Fruit fly (Drosophila melanogaster): ENCODE results near the gene Vps45.

Gene Vps45

DNA sequence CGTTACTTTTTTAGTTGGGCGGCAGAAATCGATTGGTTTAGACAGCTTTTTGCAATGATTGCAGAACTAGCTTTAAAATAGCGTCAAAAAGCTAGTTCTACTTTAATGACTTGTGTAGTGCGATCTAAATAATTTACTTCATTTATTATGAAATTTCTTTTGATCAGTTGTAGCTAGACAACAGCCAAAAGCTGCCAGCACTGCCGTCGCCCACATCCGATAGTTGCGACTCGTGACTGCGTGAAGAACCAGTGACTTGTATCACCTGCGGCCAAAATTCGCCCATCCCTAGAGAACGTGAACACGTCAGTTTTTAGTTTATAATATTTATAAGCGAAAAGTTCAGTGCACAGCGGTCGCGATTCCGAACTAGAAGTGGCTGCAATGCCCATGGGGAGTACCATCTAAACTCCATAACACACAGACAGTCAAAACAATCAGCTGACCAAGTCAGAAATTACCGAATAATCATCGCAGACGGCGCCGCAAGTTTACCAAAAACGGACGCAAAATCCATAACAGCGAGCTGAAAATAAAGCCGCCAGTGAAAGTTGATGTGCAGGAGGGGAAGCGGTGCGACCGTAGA, 23.0 kb downstream of the Vps45 start, which contains the start of gene P58IPK (continued):
- TF ChIP-seq Trl (optimal IDR thresholded peaks at IDR 0.05) (no peak), Trl (GFP tag; optimal IDR thresholded peaks at IDR 0.05) (peak; percentile 70), Atf3 (GFP tag; optimal IDR thresholded peaks at IDR 0.05) (peak; percentile 68), B-H2 (GFP tag; optimal IDR thresholded peaks at IDR 0.05) (peak; percentile 48), CTCF (GFP tag; optimal IDR thresholded peaks at IDR 0.05) (no peak), CG31224 (GFP tag; IDR thresholded peaks at IDR 0.05) (no peak), dati (GFP tag; IDR thresholded peaks at IDR 0.05) (no peak), NC2β (GFP tag; optimal IDR thresholded peaks at IDR 0.05) (peak; percentile 47), Asciz (GFP tag; optimal IDR thresholded peaks at IDR 0.05) (no peak), twi (tag; optimal IDR thresholded peaks at IDR 0.05) (peak; percentile 31), CG1603 (tag; optimal IDR thresholded peaks at IDR 0.05) (peak; percentile 80), Antp (GFP tag; optimal IDR thresholded peaks at IDR 0.05) (peak; percentile 77), CG7357 (GFP tag; IDR thresholded peaks at IDR 0.05) (0 out of 3 replicates have a peak, but pooled peaks have one; percentile 35), CG9437 (GFP tag; optimal IDR thresholded peaks at IDR 0.05) (peak; percentile 26)

DNA sequence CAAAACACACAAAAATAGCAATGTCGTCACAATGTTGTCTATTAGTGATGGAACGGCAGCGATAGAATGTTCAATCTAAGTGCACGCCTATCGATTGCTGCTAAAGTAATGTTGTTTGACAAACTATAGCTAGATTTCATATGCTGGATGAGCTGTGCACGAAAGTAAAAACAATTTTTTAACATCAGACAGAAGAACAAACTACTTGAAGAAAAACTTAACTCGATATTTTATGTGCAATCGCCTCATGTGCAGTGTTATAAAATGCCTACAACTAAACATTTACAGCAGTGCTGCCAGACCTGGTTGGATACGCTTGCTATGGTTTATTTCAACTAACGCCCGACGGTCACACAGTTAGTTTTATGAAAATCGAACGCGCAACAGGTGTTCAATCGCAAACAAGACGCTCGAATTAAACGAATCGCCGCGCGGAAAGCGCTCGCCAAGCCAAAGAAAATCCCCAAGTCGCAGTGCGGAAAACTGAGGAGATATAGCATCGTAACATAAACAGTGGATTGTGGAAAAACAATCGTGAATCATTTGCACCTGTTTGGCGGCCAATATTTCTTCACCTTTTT, 27.3 kb downstream of the Vps45 start, which contains the start of the genes bocks and CG8312:
Gene bocks, minus strand, starts transcription at position 51 of the 581 bp plus-strand sequence.
Gene CG8312, plus strand, starts transcription at position 358 of the 581 bp plus-strand sequence.
- no peak for TF ChIP-seq CG31224 (GFP tag; IDR thresholded peaks at IDR 0.05)
- no peak for TF ChIP-seq sens-2 (GFP tag; IDR thresholded peaks at IDR 0.05)
- no peak for TF ChIP-seq wek (GFP tag; optimal IDR thresholded peaks at IDR 0.05)
- no peak for TF ChIP-seq pb (GFP tag; optimal IDR thresholded peaks at IDR 0.05)
- peak; percentile 47 for TF ChIP-seq CG3163 (GFP tag; optimal IDR thresholded peaks at IDR 0.05)
- TF ChIP-seq sens (GFP tag), result peak; percentile 88
- no peak for TF ChIP-seq CG1024 (GFP tag; IDR thresholded peaks at IDR 0.05)
- TF ChIP-seq CG4282 (GFP tag; optimal IDR thresholded peaks at IDR 0.05), result no peak
- peak; percentile 67 for TF ChIP-seq CG10543 (GFP tag; optimal IDR thresholded peaks at IDR 0.05)
- TF ChIP-seq CG7556 (GFP tag; optimal IDR thresholded peaks at IDR 0.05), result peak; percentile 16
- peak; percentile 22 for TF ChIP-seq CG2678 (tag; optimal IDR thresholded peaks at IDR 0.05)
- TF ChIP-seq CG13296 (GFP tag; optimal IDR thresholded peaks at IDR 0.05), result peak; percentile 42
- TF ChIP-seq E2f1 (GFP tag; IDR thresholded peaks at IDR 0.05), result no peak
- TF ChIP-seq chinmo (GFP tag; IDR thresholded peaks at IDR 0.05; ENCODE audit: partially characterized antibody), result no peak
- TF ChIP-seq ind (GFP tag; optimal IDR thresholded peaks at IDR 0.05), result peak; percentile 26
- no peak for TF ChIP-seq toy (GFP tag; IDR thresholded peaks at IDR 0.05)
- TF ChIP-seq CG15011 (GFP tag; optimal IDR thresholded peaks at IDR 0.05), result no peak
- no peak for TF ChIP-seq CG2129 (GFP tag; IDR thresholded peaks at IDR 0.05; ENCODE audit: partially characterized antibody)
- TF ChIP-seq CG15696 (tag; optimal IDR thresholded peaks at IDR 0.05), result no peak
- no peak for TF ChIP-seq Bgb (GFP tag; IDR thresholded peaks at IDR 0.05; ENCODE audit: partially characterized antibody)
- peak; percentile 46 for TF ChIP-seq da (GFP tag; optimal IDR thresholded peaks at IDR 0.05)
- TF ChIP-seq Trl (optimal IDR thresholded peaks at IDR 0.05), result no peak
- TF ChIP-seq Trl (GFP tag; optimal IDR thresholded peaks at IDR 0.05), result peak; percentile 63
- peak; percentile 24 for TF ChIP-seq CG18599 (GFP tag; optimal IDR thresholded peaks at IDR 0.05)
- TF ChIP-seq CG5245 (GFP tag; optimal IDR thresholded peaks at IDR 0.05), result no peak
- TF ChIP-seq CG4328 (GFP tag; optimal IDR thresholded peaks at IDR 0.05), result no peak
- no peak for TF ChIP-seq Stat92E (GFP tag; optimal IDR thresholded peaks at IDR 0.05)
- TF ChIP-seq CG33213 (GFP tag; optimal IDR thresholded peaks at IDR 0.05), result peak; percentile 80
- peak; percentile 12 for TF ChIP-seq CG8089 (GFP tag; optimal IDR thresholded peaks at IDR 0.05)
- no peak for TF ChIP-seq CG31365 (tag; optimal IDR thresholded peaks at IDR 0.05)
- no peak for TF ChIP-seq gt (GFP tag; IDR thresholded peaks at IDR 0.05)
- TF ChIP-seq ems (GFP tag; optimal IDR thresholded peaks at IDR 0.05), result peak; percentile 65
- TF ChIP-seq Kr (GFP tag; optimal IDR thresholded peaks at IDR 0.05), result no peak
- no peak for TF ChIP-seq bcd (GFP tag; optimal IDR thresholded peaks at IDR 0.05)
- TF ChIP-seq CG1529 (GFP tag; optimal IDR thresholded peaks at IDR 0.05), result no peak
- no peak for TF ChIP-seq Awh (GFP tag; IDR thresholded peaks at IDR 0.05)
- no peak for TF ChIP-seq tup (GFP tag; optimal IDR thresholded peaks at IDR 0.05)
- peak; percentile 58 for TF ChIP-seq tin (GFP tag; optimal IDR thresholded peaks at IDR 0.05)
- TF ChIP-seq CG12299 (tag; optimal IDR thresholded peaks at IDR 0.05), result peak; percentile 21

Measured in whole organism, embryonic.